Worm (Caenorhabditis elegans) whole organism, late embryonic: ENCODE data around the gene mrps-5.

ENCODE experiments used
- C38D4.7 ChIP-seq: fragments of 200-800 bp; sonication (Bioruptor generic); optimal IDR thresholded peaks from 2 replicates; lab custom pipeline; 2018; ENCODE audit warnings: mild to moderate bottlenecking, missing genetic modification characterization, moderate library complexity, missing compliant biosample characterization
- F13H6.1 ChIP-seq: sonication (generic microtip); optimal IDR thresholded peaks from 2 replicates; lab custom pipeline; 2016; ENCODE audit warnings: missing genetic modification characterization, missing compliant biosample characterization
- K09A11.1 ChIP-seq: sonication (generic microtip); optimal IDR thresholded peaks from 2 replicates; lab custom pipeline; 2017; ENCODE audit warnings: antibody characterized with exemption, mild to moderate bottlenecking, missing genetic modification characterization, missing compliant biosample characterization; ENCODE audit not compliant: insufficient read depth
- Y22D7AL.16 ChIP-seq: sonication (generic microtip); optimal IDR thresholded peaks from 2 replicates; lab custom pipeline; 2016; ENCODE audit warnings: missing genetic modification characterization, missing compliant biosample characterization
- ahr-1 ChIP-seq: sonication (generic microtip); optimal IDR thresholded peaks from 2 replicates; lab custom pipeline; 2016; ENCODE audit warnings: missing genetic modification characterization, missing compliant biosample characterization
- ama-1 ChIP-seq: fragments of 150-350 bp; optimal IDR thresholded peaks from 2 replicates; lab custom pipeline; 2014
- ceh-14 ChIP-seq: sonication (generic microtip); optimal IDR thresholded peaks from 2 replicates; lab custom pipeline; 2016; ENCODE audit warnings: missing genotype, missing genetic modification characterization, missing compliant biosample characterization
- ceh-18 ChIP-seq: sonication (generic microtip); optimal IDR thresholded peaks from 2 replicates; lab custom pipeline; 2016; ENCODE audit warnings: missing genetic modification characterization, missing compliant biosample characterization
- ceh-19 ChIP-seq: fragments of 200-800 bp; sonication (Bioruptor generic); optimal IDR thresholded peaks from 2 replicates; lab custom pipeline; 2018; ENCODE audit warnings: mild to moderate bottlenecking, missing genetic modification characterization, missing compliant biosample characterization
- ceh-22 ChIP-seq: sonication (generic microtip); optimal IDR thresholded peaks from 2 replicates; lab custom pipeline; 2017; ENCODE audit warnings: missing biosample characterization, missing genetic modification characterization
- ceh-24 ChIP-seq: sonication (generic microtip); optimal IDR thresholded peaks from 2 replicates; lab custom pipeline; 2016; ENCODE audit warnings: mild to moderate bottlenecking, missing genetic modification characterization, missing compliant biosample characterization
- ceh-30 ChIP-seq: fragments of 150-350 bp; optimal IDR thresholded peaks from 2 replicates; lab custom pipeline; 2014; ENCODE audit warnings: missing biosample characterization, missing genetic modification characterization
- ceh-34 ChIP-seq: sonication (generic microtip); optimal IDR thresholded peaks from 2 replicates; lab custom pipeline; 2016; ENCODE audit warnings: mild to moderate bottlenecking, missing genetic modification characterization, missing compliant biosample characterization
- ceh-45 ChIP-seq: fragments of 200-800 bp; sonication (Bioruptor generic); IDR thresholded peaks from 2 replicates; pipeline ENCODE4 v1.3.6; 2022; ENCODE audit warnings: missing genetic modification reagents, missing genetic modification characterization, missing compliant biosample characterization
- ceh-6 ChIP-seq: fragments of 200-800 bp; sonication (Bioruptor generic); optimal IDR thresholded peaks from 2 replicates; lab custom pipeline; 2018; ENCODE audit warnings: mild to moderate bottlenecking, missing genetic modification characterization, missing compliant biosample characterization
- ceh-9 ChIP-seq: sonication (generic microtip); optimal IDR thresholded peaks from 2 replicates; lab custom pipeline; 2016; ENCODE audit warnings: mild to moderate bottlenecking, missing genetic modification characterization, inconsistent platforms, missing compliant biosample characterization
- elt-2 ChIP-seq: sonication (generic microtip); optimal IDR thresholded peaks from 2 replicates; lab custom pipeline; 2016; ENCODE audit warnings: missing genetic modification reagents, missing genetic modification characterization, missing compliant biosample characterization
- elt-4 ChIP-seq: sonication (generic microtip); optimal IDR thresholded peaks from 2 replicates; lab custom pipeline; 2016; ENCODE audit warnings: missing genetic modification characterization, missing compliant biosample characterization
- eyg-1 ChIP-seq: sonication (generic microtip); optimal IDR thresholded peaks from 2 replicates; lab custom pipeline; 2016; ENCODE audit warnings: missing genotype, missing genetic modification characterization, missing compliant biosample characterization
- fax-1 ChIP-seq: sonication (generic microtip); optimal IDR thresholded peaks from 2 replicates; lab custom pipeline; 2016; ENCODE audit warnings: missing genotype, missing genetic modification characterization, missing compliant biosample characterization
- hlh-13 ChIP-seq: fragments of 200-800 bp; sonication (Bioruptor generic); optimal IDR thresholded peaks from 2 replicates; lab custom pipeline; 2018; ENCODE audit warnings: mild to moderate bottlenecking, missing genetic modification characterization, missing compliant biosample characterization
- hlh-30 ChIP-seq: sonication (generic microtip); optimal IDR thresholded peaks from 2 replicates; lab custom pipeline; 2017; ENCODE audit warnings: antibody characterized with exemption, missing genetic modification characterization, missing compliant biosample characterization; ENCODE audit not compliant: insufficient read depth
- hlh-8 ChIP-seq: sonication (generic microtip); optimal IDR thresholded peaks from 2 replicates; lab custom pipeline; 2016; ENCODE audit warnings: missing genotype, missing genetic modification characterization, missing compliant biosample characterization
- lin-11 ChIP-seq: fragments of 200-800 bp; sonication (Bioruptor generic); optimal IDR thresholded peaks from 2 replicates; lab custom pipeline; 2018; ENCODE audit warnings: mild to moderate bottlenecking, missing genetic modification characterization, missing compliant biosample characterization
- mec-3 ChIP-seq: sonication (generic microtip); optimal IDR thresholded peaks from 2 replicates; lab custom pipeline; 2016; ENCODE audit warnings: borderline replicate concordance, missing genetic modification characterization, missing compliant biosample characterization
- nfya-1 ChIP-seq: sonication (generic microtip); optimal IDR thresholded peaks from 2 replicates; lab custom pipeline; 2017; ENCODE audit warnings: missing genetic modification characterization, mild to moderate bottlenecking, missing compliant biosample characterization, antibody characterized with exemption, moderate library complexity
- nhr-232 ChIP-seq: sonication (generic microtip); optimal IDR thresholded peaks from 2 replicates; lab custom pipeline; 2016; ENCODE audit warnings: missing genetic modification characterization, missing compliant biosample characterization
- npax-4 ChIP-seq: sonication (generic microtip); optimal IDR thresholded peaks from 2 replicates; lab custom pipeline; 2016; ENCODE audit warnings: missing genetic modification characterization, missing compliant biosample characterization
- pax-1 ChIP-seq: fragments of 150-350 bp; optimal IDR thresholded peaks from 2 replicates; lab custom pipeline; 2014; ENCODE audit warnings: missing biosample characterization, missing genetic modification characterization
- pha-2 ChIP-seq: sonication (generic microtip); optimal IDR thresholded peaks from 2 replicates; lab custom pipeline; 2017; ENCODE audit warnings: mild to moderate bottlenecking, missing genetic modification characterization, missing compliant biosample characterization
- pha-4 ChIP-seq: fragments of 150-350 bp; optimal IDR thresholded peaks from 2 replicates; lab custom pipeline; 2018; ENCODE audit warnings: missing biosample characterization, missing genetic modification reagents, missing genetic modification characterization
- pros-1 ChIP-seq: fragments of 150-350 bp; optimal IDR thresholded peaks from 2 replicates; lab custom pipeline; 2014; ENCODE audit warnings: missing biosample characterization, missing genetic modification reagents, missing genetic modification characterization
- rnt-1 ChIP-seq: sonication (generic microtip); optimal IDR thresholded peaks from 2 replicates; lab custom pipeline; 2016; ENCODE audit warnings: missing genetic modification characterization, missing compliant biosample characterization
- sox-2 ChIP-seq: fragments of 200-800 bp; sonication (Bioruptor generic); IDR thresholded peaks from 2 replicates; pipeline ENCODE4 v1.3.6; 2022; ENCODE audit warnings: missing genetic modification reagents, missing genetic modification characterization, missing compliant biosample characterization
- tbx-2 ChIP-seq: sonication (generic microtip); optimal IDR thresholded peaks from 2 replicates; lab custom pipeline; 2016; ENCODE audit warnings: missing genetic modification characterization, missing compliant biosample characterization
- ttx-3 ChIP-seq: sonication (generic microtip); optimal IDR thresholded peaks from 2 replicates; lab custom pipeline; 2016; ENCODE audit warnings: missing genetic modification reagents, missing genetic modification characterization, missing compliant biosample characterization
- unc-55 ChIP-seq: sonication (generic microtip); optimal IDR thresholded peaks from 2 replicates; lab custom pipeline; 2017; ENCODE audit warnings: missing biosample characterization, missing genetic modification reagents, missing genetic modification characterization
- zip-5 ChIP-seq: sonication (generic microtip); optimal IDR thresholded peaks from 2 replicates; lab custom pipeline; 2016; ENCODE audit warnings: missing genetic modification characterization, missing compliant biosample characterization
- ztf-16 ChIP-seq: sonication (generic microtip); optimal IDR thresholded peaks from 2 replicates; lab custom pipeline; 2017; ENCODE audit warnings: missing genetic modification characterization, missing compliant biosample characterization

Gene mrps-5

DNA sequence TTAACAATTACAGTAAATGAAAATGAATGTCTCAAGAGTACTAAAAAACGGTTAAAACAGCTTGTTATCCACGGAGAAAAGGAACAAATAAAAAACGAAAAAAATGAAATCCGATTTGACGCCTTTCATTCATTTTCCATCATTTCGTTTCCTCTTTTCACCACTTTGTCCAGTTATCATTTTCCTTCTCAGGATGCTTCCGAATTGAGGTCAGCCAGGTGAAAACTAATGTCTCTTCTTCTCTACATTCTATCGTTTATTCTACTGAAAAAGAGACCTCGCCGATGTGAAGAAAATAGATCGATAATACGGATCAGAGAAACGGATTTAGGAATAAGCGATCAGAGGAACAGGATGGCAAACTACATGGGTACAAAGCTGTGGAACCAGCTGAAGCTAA is 37.2 kb upstream of the mrps-5 start:
- TF ChIP-seq ahr-1 (no peak), elt-4 (no peak), pros-1 (tag; lab: Kevin White, UChicago) (no peak), F13H6.1 (tag; lab: Kevin White, UChicago) (no peak), sox-2 (GFP tag; lab: Robert Waterston, UW) (no peak), K09A11.1 (tag; lab: Kevin White, UChicago) (no peak), zip-5 (tag; lab: Kevin White, UChicago) (no peak), lin-11 (tag; lab: Kevin White, UChicago) (no peak), hlh-8 (no peak), ceh-34 (tag; lab: Kevin White, UChicago) (no peak), ceh-30 (tag; lab: Kevin White, UChicago) (no peak), ceh-18 (tag; lab: Kevin White, UChicago) (no peak), rnt-1 (no peak), pax-1 (tag; lab: Kevin White, UChicago) (no peak), nhr-232 (tag; lab: Kevin White, UChicago) (no peak), ceh-14 (tag; lab: Kevin White, UChicago) (no peak), ztf-16 (tag; lab: Kevin White, UChicago) (no peak), C38D4.7 (GFP tag; lab: Kevin White, UChicago) (no peak), Y22D7AL.16 (tag; lab: Kevin White, UChicago) (no peak)

ce11 chrV:12526758-12527157 is 36.5 kb upstream of the mrps-5 start, which contains the start of gene F45D3.1:
Gene F45D3.1, plus strand, starts transcription at chrV:12527058.
- no peak for TF ChIP-seq ttx-3
- TF ChIP-seq, all 69 proteins: peak for 0

ce11 chrV:12528919-12529318 is 34.4 kb upstream of the mrps-5 start:
- TF ChIP-seq elt-2 (tag; lab: Kevin White, UChicago) (peak; percentile 16), ceh-9 (tag; lab: Kevin White, UChicago) (no peak), nfya-1 (tag; lab: Kevin White, UChicago) (peak; percentile 1), lin-11 (tag; lab: Kevin White, UChicago) (no peak)

DNA sequence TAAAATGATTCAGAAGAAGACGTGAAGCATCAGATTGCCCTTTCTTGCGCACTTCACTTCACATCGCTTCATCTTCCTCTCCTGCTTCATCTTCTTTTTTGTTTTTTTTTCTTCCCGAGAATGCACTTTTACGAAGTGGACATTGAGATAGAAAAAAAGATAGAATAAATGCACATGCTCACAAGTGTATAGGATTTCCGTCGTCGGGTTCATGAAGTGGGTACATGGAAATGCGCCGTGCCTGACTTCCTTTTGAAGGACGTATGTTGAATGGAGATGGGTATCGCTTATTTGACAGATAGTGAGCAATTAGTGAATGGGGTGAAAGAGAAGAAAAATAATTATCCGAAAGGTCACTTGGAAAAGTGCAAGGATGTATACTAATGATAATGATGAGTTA is 33.2 kb upstream of the mrps-5 start:
- TF ChIP-seq ama-1 (no peak), hlh-30 (no peak), ceh-34 (tag; lab: Kevin White, UChicago) (no peak), elt-4 (no peak), fax-1 (tag; lab: Kevin White, UChicago) (no peak), tbx-2 (no peak), mec-3 (no peak), ceh-9 (tag; lab: Kevin White, UChicago) (no peak), eyg-1 (no peak), pha-4 (tag; lab: Kevin White, UChicago) (no peak), ceh-6 (GFP tag; lab: Kevin White, UChicago) (no peak), ceh-22 (tag; lab: Kevin White, UChicago) (no peak), ceh-24 (tag; lab: Kevin White, UChicago) (no peak), pha-2 (tag; lab: Kevin White, UChicago) (no peak), ceh-19 (GFP tag; lab: Kevin White, UChicago) (no peak), hlh-13 (GFP tag; lab: Kevin White, UChicago) (no peak), unc-55 (GFP tag; lab: Kevin White, UChicago) (no peak), npax-4 (tag; lab: Kevin White, UChicago) (no peak), ceh-45 (GFP tag; lab: Robert Waterston, UW) (no peak)
